Worm (Caenorhabditis elegans): ENCODE data around the gene str-173.

DNA sequence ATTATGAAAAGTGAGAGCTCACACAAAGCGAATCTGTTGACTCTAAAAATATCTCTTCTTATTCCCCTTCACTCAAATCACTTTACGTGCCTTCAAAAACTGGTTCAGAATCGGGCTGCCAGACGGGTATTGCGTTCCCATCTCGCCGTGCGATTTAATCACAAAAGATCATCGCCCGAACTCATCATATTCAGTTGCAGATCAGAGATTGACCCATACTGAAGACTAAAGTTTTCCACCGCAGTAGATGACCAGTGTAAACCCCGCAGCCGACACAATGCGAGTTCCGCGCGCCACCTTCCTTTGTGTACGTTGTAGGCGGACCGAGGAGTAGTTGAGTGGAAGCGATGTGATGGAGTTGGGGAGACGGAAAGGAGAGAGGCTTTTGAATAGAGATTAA is 19.1 kb downstream of the str-173 start:
- TF ChIP-seq lin-26 (GFP tag; IDR thresholded peaks at IDR 0.05), result peak; percentile 40; the same call in 1 of the 2 replicates
- 0 out of 2 replicates have a peak, but pooled peaks have one; percentile 16 for TF ChIP-seq ceh-91 (GFP tag; IDR thresholded peaks at IDR 0.05)
- TF ChIP-seq D2030.7 (GFP tag; IDR thresholded peaks at IDR 0.05), result peak; percentile 98
- TF ChIP-seq ceh-79 (tag; optimal IDR thresholded peaks at IDR 0.05), result no peak

All from whole organism, young adult.